Worm (Caenorhabditis elegans) whole organism, L2 larva: ENCODE data around the gene pll-1.

Experiments
- lin-39 ChIP-seq: fragments of 150-350 bp; optimal IDR thresholded peaks from 2 replicates; lab custom pipeline; 2014; ENCODE audit warnings: missing biosample characterization, missing genetic modification reagents, missing genetic modification characterization
- nhr-11 ChIP-seq: fragments of 150-350 bp; optimal IDR thresholded peaks from 2 replicates; lab custom pipeline; 2014; ENCODE audit warnings: missing biosample characterization, missing genetic modification characterization
- nhr-12 ChIP-seq: fragments of 150-350 bp; optimal IDR thresholded peaks from 2 replicates; lab custom pipeline; 2014; ENCODE audit warnings: missing biosample characterization, missing genetic modification characterization
- nhr-77 ChIP-seq: fragments of 150-350 bp; optimal IDR thresholded peaks from 2 replicates; lab custom pipeline; 2014; ENCODE audit warnings: missing biosample characterization, missing genetic modification characterization
- unc-55 ChIP-seq: fragments of 150-350 bp; sonication (generic microtip); optimal IDR thresholded peaks from 3 replicates; lab custom pipeline; 2014; ENCODE audit warnings: missing biosample characterization, missing genetic modification reagents, missing genetic modification characterization
- ztf-11 ChIP-seq: sonication (generic microtip); optimal IDR thresholded peaks from 2 replicates; lab custom pipeline; 2017; ENCODE audit warnings: missing biosample characterization, missing genetic modification characterization

ce11 chrIII:360315-360714 lies 5.4 kb upstream of the pll-1 start:
- TF ChIP-seq lin-39 (tag; lab: Kevin White, UChicago) (no peak), nhr-11 (no peak), nhr-77 (tag; lab: Kevin White, UChicago) (no peak), ztf-11 (no peak), nhr-12 (tag; lab: Kevin White, UChicago) (no peak), unc-55 (GFP tag; lab: Kevin White, UChicago) (peak; percentile 29)
